Fruit fly (Drosophila melanogaster) whole organism: ENCODE results near the gene Mdr65.

Experiments
- CG8478 ChIP-seq: fragments of >200 bp; optimal IDR thresholded peaks from 2 replicates; lab custom pipeline; 2018; ENCODE audit warnings: inconsistent platforms
- EcR ChIP-seq, 2 experiments: fragments of >200 bp; optimal IDR thresholded peaks; 2 replicates each; lab custom pipeline; 2017; ENCODE audit warnings: missing biosample characterization in 2 of 2, missing genetic modification characterization in 2 of 2, missing genetic modification reagents in 2 of 2
- pan ChIP-seq: fragments of >200 bp; optimal IDR thresholded peaks from 2 replicates; lab custom pipeline; 2017
- psq ChIP-seq: fragments of >200 bp; optimal IDR thresholded peaks from 2 replicates; lab custom pipeline; 2017
- usp ChIP-seq: fragments of >200 bp; optimal IDR thresholded peaks from 2 replicates; lab custom pipeline; 2017; ENCODE audit warnings: missing biosample characterization, missing genetic modification characterization, mixed read lengths

DNA sequence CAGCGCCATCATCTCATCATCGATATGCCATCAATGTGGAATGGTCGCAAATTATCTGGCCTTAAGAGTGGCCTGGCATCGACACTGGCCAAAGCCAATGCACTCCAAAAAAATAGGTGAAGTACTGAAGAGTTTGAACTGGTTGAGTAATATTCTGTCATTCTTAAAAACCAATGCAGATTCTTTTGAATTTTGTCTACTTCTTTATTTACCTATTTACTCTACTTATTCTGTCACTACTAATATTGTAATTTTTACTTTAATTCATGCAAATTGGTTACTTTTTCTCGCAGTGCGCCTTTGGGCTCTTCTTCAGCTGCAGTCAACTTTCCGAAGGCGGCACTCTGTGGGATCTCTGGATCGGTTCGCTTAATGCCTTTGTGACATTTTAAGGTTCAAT lies 23.5 kb upstream of the Mdr65 start:
- TF ChIP-seq CG8478 (lab: Kevin White, UChicago) (no peak), EcR (GFP tag; optimal IDR thresholded peaks at IDR 0.05; lab: Kevin White, UChicago) (no peak), usp (GFP tag; lab: Kevin White, UChicago) (no peak), pan (lab: Kevin White, UChicago) (no peak), psq (no peak)
